Fruit fly (Drosophila melanogaster) whole organism, prepupa: Measurements from ENCODE around the gene sau.

Experiments
- CG10631 ChIP-seq: fragments of 200-800 bp; sonication (Bioruptor generic); optimal IDR thresholded peaks from 2 replicates; lab custom pipeline; 2016; ENCODE audit warnings: missing biosample characterization, missing genetic modification characterization
- CG10669 ChIP-seq: fragments of 200-800 bp; sonication (Bioruptor generic); optimal IDR thresholded peaks from 3 replicates; lab custom pipeline; 2018; ENCODE audit warnings: missing biosample characterization, mild to moderate bottlenecking, missing genetic modification characterization, moderate library complexity
- CG11294 ChIP-seq: fragments of 200-800 bp; sonication (Bioruptor generic); IDR thresholded peaks from 2 replicates; pipeline ENCODE4 v1.3.6; 2022; ENCODE audit warnings: missing biosample characterization, missing genetic modification characterization
- CG11762 ChIP-seq: fragments of 200-800 bp; sonication (Bioruptor generic); optimal IDR thresholded peaks from 3 replicates; lab custom pipeline; 2016; ENCODE audit warnings: missing biosample characterization, missing genetic modification characterization; ENCODE audit not compliant: insufficient read depth
- CG11902 ChIP-seq: fragments of 200-800 bp; sonication (Bioruptor generic); optimal IDR thresholded peaks from 3 replicates; lab custom pipeline; 2016; ENCODE audit warnings: missing biosample characterization, missing genetic modification characterization
- CG15336 ChIP-seq: fragments of 200-800 bp; sonication (Bioruptor generic); IDR thresholded peaks from 2 replicates; pipeline ENCODE4 v1.3.6; 2022; ENCODE audit warnings: missing biosample characterization, missing genetic modification characterization
- CG16779 ChIP-seq: fragments of 200-800 bp; sonication (Bioruptor generic); optimal IDR thresholded peaks from 3 replicates; lab custom pipeline; 2017; ENCODE audit warnings: missing biosample characterization, mild to moderate bottlenecking, missing genetic modification characterization
- CG3032 ChIP-seq: fragments of 200-800 bp; optimal IDR thresholded peaks from 2 replicates; lab custom pipeline; 2019; ENCODE audit warnings: missing biosample characterization, mild to moderate bottlenecking, missing genetic modification characterization, moderate library complexity
- CG31627 ChIP-seq: fragments of 200-800 bp; sonication (Bioruptor generic); optimal IDR thresholded peaks from 3 replicates; lab custom pipeline; 2016; ENCODE audit warnings: missing biosample characterization, missing genetic modification characterization
- CG32006 ChIP-seq: fragments of 200-800 bp; sonication (Bioruptor generic); optimal IDR thresholded peaks from 3 replicates; lab custom pipeline; 2017; ENCODE audit warnings: missing biosample characterization, mild to moderate bottlenecking, missing genetic modification characterization
- CG34406 ChIP-seq: fragments of 200-800 bp; sonication (Bioruptor generic); optimal IDR thresholded peaks from 3 replicates; lab custom pipeline; 2016; ENCODE audit warnings: missing biosample characterization, missing genetic modification characterization
- CG4318 ChIP-seq: fragments of 200-800 bp; sonication (Bioruptor generic); optimal IDR thresholded peaks from 3 replicates; lab custom pipeline; 2017; ENCODE audit warnings: missing biosample characterization, mild to moderate bottlenecking, missing genetic modification characterization
- CG6163 ChIP-seq: fragments of 200-800 bp; sonication (Bioruptor generic); IDR thresholded peaks from 3 replicates; pipeline ENCODE4 v1.3.6; 2022; ENCODE audit warnings: missing biosample characterization, missing genetic modification characterization
- CG6276 ChIP-seq: fragments of 200-800 bp; sonication (Bioruptor generic); optimal IDR thresholded peaks from 2 replicates; lab custom pipeline; 2017; ENCODE audit warnings: missing biosample characterization, mild to moderate bottlenecking, missing genetic modification characterization
- CG6792 ChIP-seq: fragments of 200-800 bp; sonication (Bioruptor generic); optimal IDR thresholded peaks from 3 replicates; lab custom pipeline; 2016; ENCODE audit warnings: missing biosample characterization, missing genetic modification characterization
- CG6808 ChIP-seq: fragments of 200-800 bp; sonication (Bioruptor generic); optimal IDR thresholded peaks from 3 replicates; lab custom pipeline; 2017; ENCODE audit warnings: missing biosample characterization, missing genetic modification characterization, mild to moderate bottlenecking, moderate library complexity, missing genetic modification reagents
- CG6854 ChIP-seq: fragments of 200-800 bp; sonication (Bioruptor generic); optimal IDR thresholded peaks from 2 replicates; lab custom pipeline; 2017; ENCODE audit warnings: missing biosample characterization, mild to moderate bottlenecking, missing genetic modification characterization
- CG8119 ChIP-seq: fragments of 200-800 bp; sonication (Bioruptor generic); IDR thresholded peaks from 3 replicates; pipeline ENCODE4 v1.3.6; 2022; ENCODE audit warnings: missing biosample characterization, missing genetic modification characterization
- CG8319 ChIP-seq: fragments of 200-800 bp; sonication (Bioruptor generic); optimal IDR thresholded peaks from 3 replicates; lab custom pipeline; 2016; ENCODE audit warnings: missing biosample characterization, missing genetic modification characterization
- CG8632 ChIP-seq: fragments of 200-800 bp; sonication (Bioruptor generic); optimal IDR thresholded peaks from 3 replicates; lab custom pipeline; 2016; ENCODE audit warnings: missing biosample characterization, missing genetic modification characterization
- CG9139 ChIP-seq: fragments of 200-800 bp; sonication (Bioruptor generic); optimal IDR thresholded peaks from 3 replicates; lab custom pipeline; 2017; ENCODE audit warnings: missing biosample characterization, mild to moderate bottlenecking, missing genetic modification characterization
- Eip75B ChIP-seq: fragments of 200-800 bp; sonication (Bioruptor generic); optimal IDR thresholded peaks from 3 replicates; lab custom pipeline; 2016; ENCODE audit warnings: missing biosample characterization, missing genetic modification characterization
- Eip78C ChIP-seq: fragments of 200-800 bp; sonication (Bioruptor generic); peaks from one replicate; lab custom pipeline; 2016; ENCODE audit warnings: missing biosample characterization, missing genetic modification characterization
- Eip93F ChIP-seq: fragments of 200-800 bp; sonication (Bioruptor generic); optimal IDR thresholded peaks from 2 replicates; lab custom pipeline; 2016; ENCODE audit warnings: missing biosample characterization, mild to moderate bottlenecking, missing genetic modification characterization
- Ets21C ChIP-seq: fragments of 200-800 bp; sonication (Bioruptor generic); optimal IDR thresholded peaks from 3 replicates; lab custom pipeline; 2016; ENCODE audit warnings: missing biosample characterization, missing genetic modification characterization
- Ets96B ChIP-seq: fragments of 200-800 bp; optimal IDR thresholded peaks from 2 replicates; lab custom pipeline; 2019; ENCODE audit warnings: missing biosample characterization, mild to moderate bottlenecking, missing genetic modification characterization, moderate library complexity
- Gug ChIP-seq: fragments of 200-800 bp; sonication (Bioruptor generic); IDR thresholded peaks from 2 replicates; pipeline ENCODE4 v1.3.6; 2022; ENCODE audit warnings: missing biosample characterization, missing genetic modification characterization
- Hr38 ChIP-seq: sonication (Bioruptor generic); optimal IDR thresholded peaks from 2 replicates; lab custom pipeline; 2016; ENCODE audit warnings: missing biosample characterization, missing genetic modification characterization
- Hr39 ChIP-seq: fragments of 200-800 bp; sonication (Bioruptor generic); optimal IDR thresholded peaks from 2 replicates; lab custom pipeline; 2016; ENCODE audit warnings: missing biosample characterization, missing genetic modification characterization
- Hr4 ChIP-seq: fragments of 200-800 bp; sonication (Bioruptor generic); optimal IDR thresholded peaks from 3 replicates; lab custom pipeline; 2016; ENCODE audit warnings: missing biosample characterization, missing genetic modification characterization
- Met ChIP-seq: fragments of 200-800 bp; sonication (Bioruptor generic); optimal IDR thresholded peaks from 3 replicates; lab custom pipeline; 2016; ENCODE audit warnings: missing biosample characterization, missing genetic modification characterization
- OdsH ChIP-seq: fragments of 200-800 bp; sonication (Bioruptor generic); optimal IDR thresholded peaks from 3 replicates; lab custom pipeline; 2016; ENCODE audit warnings: missing biosample characterization, missing genetic modification characterization
- Sox102F ChIP-seq: fragments of 200-800 bp; sonication (Bioruptor generic); optimal IDR thresholded peaks from 2 replicates; lab custom pipeline; 2016; ENCODE audit warnings: missing biosample characterization, mild to moderate bottlenecking, missing genetic modification characterization
- Sox14 ChIP-seq: fragments of 200-800 bp; sonication (Bioruptor generic); optimal IDR thresholded peaks from 3 replicates; lab custom pipeline; 2016; ENCODE audit warnings: missing biosample characterization, missing genetic modification characterization
- achi ChIP-seq: fragments of 200-800 bp; sonication (Bioruptor generic); optimal IDR thresholded peaks from 3 replicates; lab custom pipeline; 2016; ENCODE audit warnings: missing biosample characterization, missing genetic modification characterization
- cyc ChIP-seq: fragments of 200-800 bp; sonication (Bioruptor generic); optimal IDR thresholded peaks from 3 replicates; lab custom pipeline; 2016; ENCODE audit warnings: missing biosample characterization, missing genetic modification characterization
- dsx ChIP-seq: fragments of 200-800 bp; optimal IDR thresholded peaks from 3 replicates; lab custom pipeline; 2019; ENCODE audit warnings: missing biosample characterization, mild to moderate bottlenecking, missing genetic modification characterization, moderate library complexity; ENCODE audit not compliant: poor library complexity, severe bottlenecking
- eg ChIP-seq: fragments of 200-800 bp; sonication (Bioruptor generic); IDR thresholded peaks from 3 replicates; pipeline ENCODE4 v1.3.6; 2022; ENCODE audit warnings: missing biosample characterization, missing genetic modification characterization
- esn ChIP-seq: fragments of 200-800 bp; sonication (Bioruptor generic); optimal IDR thresholded peaks from 2 replicates; lab custom pipeline; 2016; ENCODE audit warnings: missing biosample characterization, mild to moderate bottlenecking, missing genetic modification characterization, moderate library complexity
- fd59A ChIP-seq: fragments of 200-800 bp; sonication (Bioruptor generic); optimal IDR thresholded peaks from 2 replicates; lab custom pipeline; 2017; ENCODE audit warnings: missing biosample characterization, mild to moderate bottlenecking, missing genetic modification characterization, missing genetic modification reagents
- fd85E ChIP-seq: fragments of 200-800 bp; sonication (Bioruptor generic); optimal IDR thresholded peaks from 3 replicates; lab custom pipeline; 2016; ENCODE audit warnings: missing biosample characterization, missing genetic modification characterization
- fkh ChIP-seq: fragments of 200-800 bp; sonication (Bioruptor generic); optimal IDR thresholded peaks from 3 replicates; lab custom pipeline; 2017; ENCODE audit warnings: missing biosample characterization, mild to moderate bottlenecking, missing genetic modification characterization, moderate library complexity
- lz ChIP-seq: fragments of 200-800 bp; sonication (Bioruptor generic); optimal IDR thresholded peaks from 3 replicates; lab custom pipeline; 2016; ENCODE audit warnings: missing biosample characterization, missing genetic modification characterization
- net ChIP-seq: fragments of 200-800 bp; sonication (Bioruptor generic); optimal IDR thresholded peaks from 3 replicates; lab custom pipeline; 2016; ENCODE audit warnings: missing biosample characterization, missing genetic modification characterization
- pdm3 ChIP-seq: fragments of 200-800 bp; sonication (Bioruptor generic); optimal IDR thresholded peaks from 3 replicates; lab custom pipeline; 2016; ENCODE audit warnings: missing biosample characterization, missing genetic modification characterization
- ss ChIP-seq, 2 experiments: fragments of 200-800 bp; sonication (Bioruptor generic); optimal IDR thresholded peaks; 2 replicates in 1 of 2; 3 replicates in 1 of 2; lab custom pipeline; 2017 to 2018; ENCODE audit warnings: mild to moderate bottlenecking in 2 of 2, missing biosample characterization in 2 of 2, missing genetic modification characterization in 2 of 2, moderate library complexity in 1 of 2
- svp ChIP-seq: fragments of 200-800 bp; sonication (Bioruptor generic); peaks from one replicate; lab custom pipeline; 2016; ENCODE audit warnings: missing biosample characterization, missing genetic modification characterization
- vri ChIP-seq: fragments of 200-800 bp; sonication (Bioruptor generic); optimal IDR thresholded peaks from 3 replicates; lab custom pipeline; 2016; ENCODE audit warnings: missing biosample characterization, mild to moderate bottlenecking, missing genetic modification characterization

Gene sau

DNA sequence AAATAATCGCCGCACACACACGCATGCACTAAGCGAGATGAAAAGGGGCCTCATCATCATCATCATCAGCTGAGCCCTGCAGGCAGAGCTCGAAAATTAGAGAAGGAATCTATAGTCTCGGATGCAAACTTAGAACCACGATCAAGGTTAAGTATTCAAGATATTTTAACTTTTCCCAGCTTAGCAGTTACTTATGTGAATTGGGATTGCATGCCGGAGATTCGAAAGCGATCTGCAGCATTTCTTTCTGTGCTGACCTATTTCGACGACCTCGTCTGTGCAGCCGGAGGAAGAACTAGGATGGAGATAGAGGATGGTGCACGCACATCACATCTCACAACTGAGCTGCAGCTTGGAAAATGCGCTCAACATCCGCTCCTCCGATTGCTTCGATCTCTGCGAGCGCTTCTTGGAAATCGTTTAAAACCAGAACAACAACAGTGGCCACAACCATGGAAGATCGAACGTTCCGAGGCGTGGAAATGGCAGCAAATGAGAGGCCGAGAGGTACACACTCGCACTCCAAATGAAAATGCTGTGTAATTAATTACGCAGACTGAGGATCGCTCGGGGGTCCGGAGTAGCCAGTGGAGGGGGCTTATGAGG, 43.3 kb upstream of the sau start (continued):
- peak; percentile 66 for TF ChIP-seq CG15336
- no peak for TF ChIP-seq CG6854 (GFP tag; lab: Kevin White, UChicago)
- TF ChIP-seq fd59A (GFP tag; lab: Kevin White, UChicago), result peak; percentile 78
- TF ChIP-seq CG10669 (GFP tag; lab: Kevin White, UChicago), result peak; percentile 80
- TF ChIP-seq lz (GFP tag; lab: Kevin White, UChicago), result no peak
- TF ChIP-seq CG11762 (GFP tag; lab: Kevin White, UChicago), result peak; percentile 23
- no peak for TF ChIP-seq fd85E
- peak; percentile 75 for TF ChIP-seq Eip75B
- TF ChIP-seq CG4318 (GFP tag; lab: Kevin White, UChicago), result no peak
- TF ChIP-seq CG8632 (GFP tag; lab: Kevin White, UChicago), result peak; percentile 32
- TF ChIP-seq CG32006 (GFP tag; lab: Kevin White, UChicago), result peak; percentile 57
- TF ChIP-seq CG31627 (GFP tag; lab: Kevin White, UChicago), result no peak
- TF ChIP-seq CG6792 (GFP tag; lab: Kevin White, UChicago), result peak; percentile 42
- TF ChIP-seq pdm3 (GFP tag; lab: Kevin White, UChicago), result peak; percentile 58

DNA sequence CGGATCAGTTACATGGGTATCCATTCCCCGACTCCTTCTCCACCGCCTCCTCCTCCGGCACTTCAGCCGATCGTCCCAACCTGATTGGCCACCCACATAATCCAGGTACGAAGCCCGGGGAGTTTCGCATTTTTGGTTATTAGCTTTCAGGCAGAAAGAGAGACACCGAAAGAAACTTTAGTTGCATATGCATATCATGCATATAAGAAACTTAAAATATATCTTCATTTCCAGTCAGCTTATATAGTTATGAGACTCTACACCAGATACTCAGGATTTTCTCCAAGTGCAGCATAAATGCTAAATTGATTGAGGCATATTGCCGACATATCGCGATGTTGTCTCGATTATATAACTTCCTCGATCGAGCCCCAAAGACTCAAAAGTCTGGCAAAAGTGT, 42.0 kb upstream of the sau start:
- TF ChIP-seq Hr39 (GFP tag; lab: Kevin White, UChicago) (peak; percentile 34), CG11294 (GFP tag; lab: Robert Waterston, UW) (peak; percentile 50; the same call in 1 of the 2 replicates), Eip75B (no peak), CG4318 (GFP tag; lab: Kevin White, UChicago) (peak; percentile 41), Gug (GFP tag; lab: Robert Waterston, UW) (no peak), Sox14 (GFP tag; lab: Kevin White, UChicago) (no peak), cyc (no peak), CG8632 (GFP tag; lab: Kevin White, UChicago) (no peak), fkh (GFP tag; lab: Kevin White, UChicago) (no peak), CG11902 (GFP tag; lab: Kevin White, UChicago) (no peak), Eip93F (GFP tag; lab: Kevin White, UChicago) (no peak), CG11762 (GFP tag; lab: Kevin White, UChicago) (no peak), OdsH (GFP tag; lab: Kevin White, UChicago) (no peak), CG34406 (GFP tag; lab: Kevin White, UChicago) (no peak), CG8319 (no peak), Met (GFP tag; lab: Kevin White, UChicago) (no peak), CG15336 (peak; percentile 59), achi (GFP tag; lab: Kevin White, UChicago) (no peak), CG8119 (peak; percentile 28; the same call in 1 of the 3 replicates), CG6792 (GFP tag; lab: Kevin White, UChicago) (no peak), CG6163 (GFP tag; lab: Robert Waterston, UW) (0 out of 3 replicates have a peak, but pooled peaks have one; percentile 19), net (GFP tag; lab: Kevin White, UChicago) (no peak), pdm3 (GFP tag; lab: Kevin White, UChicago) (peak; percentile 42), Hr38 (peak; percentile 25), CG6808 (GFP tag; lab: Kevin White, UChicago) (no peak), CG6854 (GFP tag; lab: Kevin White, UChicago) (no peak), CG10669 (GFP tag; lab: Kevin White, UChicago) (no peak), eg (peak; percentile 72), ss (GFP tag; optimal IDR thresholded peaks at IDR 0.05; lab: Kevin White, UChicago) (no peak), CG9139 (GFP tag; lab: Kevin White, UChicago) (no peak), svp (GFP tag; lab: Kevin White, UChicago) (no peak), CG31627 (GFP tag; lab: Kevin White, UChicago) (peak; percentile 22), CG6276 (GFP tag; lab: Kevin White, UChicago) (peak; percentile 30), CG16779 (tag; lab: Kevin White, UChicago) (no peak), Ets21C (GFP tag; lab: Kevin White, UChicago) (peak; percentile 4), esn (no peak), Eip78C (peak; percentile 64), CG10631 (GFP tag; lab: Kevin White, UChicago) (no peak), CG3032 (no peak), dsx (GFP tag; lab: Kevin White, UChicago) (no peak), Hr4 (peak; percentile 32), Ets96B (tag; lab: Kevin White, UChicago) (no peak), Sox102F (GFP tag; lab: Kevin White, UChicago) (peak; percentile 11), vri (GFP tag; lab: Kevin White, UChicago) (no peak), fd85E (no peak)
